Worm (Caenorhabditis elegans): Measurements from ENCODE around the gene cnc-10.
A peak's percentile ranks its signal among the peaks of the same experiment; 100 is the strongest.

DNA sequence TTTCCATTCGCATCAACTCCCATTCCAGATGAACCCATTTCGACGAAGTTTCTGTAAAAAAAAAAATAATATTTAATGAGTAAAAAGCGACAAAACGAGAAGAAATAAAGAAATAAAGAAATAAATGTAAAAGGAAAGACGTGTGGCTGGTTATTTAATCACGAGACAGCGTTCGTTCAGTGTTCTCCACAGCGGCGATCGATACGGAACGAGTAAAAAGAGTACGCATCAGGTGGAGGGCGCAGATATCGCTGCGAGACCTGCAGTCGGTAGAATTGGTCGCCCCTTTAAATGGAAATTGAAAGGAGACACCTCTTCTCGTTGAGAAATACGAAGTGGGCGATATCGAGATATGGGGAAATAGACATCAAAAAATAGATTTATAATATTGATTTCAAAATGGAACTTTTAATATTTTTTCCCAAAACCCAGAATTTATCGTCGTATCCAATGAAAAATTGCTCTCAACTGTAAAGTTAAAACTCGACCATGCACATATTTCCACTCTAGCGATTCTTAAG lies 45.7 kb downstream of the cnc-10 start, which contains the start of gene pqn-70:
- peak; percentile 98 for TF ChIP-seq hlh-30 (tag; optimal IDR thresholded peaks at IDR 0.05; ENCODE audit: insufficient read depth)
- no peak for TF ChIP-seq F49E8.2 (tag; optimal IDR thresholded peaks at IDR 0.05; ENCODE audit: borderline replicate concordance)
- peak; percentile 75 for TF ChIP-seq lin-13 (GFP tag; optimal IDR thresholded peaks at IDR 0.05)
